Worm (Caenorhabditis elegans): Measurements from ENCODE around the gene D2007.1.

DNA sequence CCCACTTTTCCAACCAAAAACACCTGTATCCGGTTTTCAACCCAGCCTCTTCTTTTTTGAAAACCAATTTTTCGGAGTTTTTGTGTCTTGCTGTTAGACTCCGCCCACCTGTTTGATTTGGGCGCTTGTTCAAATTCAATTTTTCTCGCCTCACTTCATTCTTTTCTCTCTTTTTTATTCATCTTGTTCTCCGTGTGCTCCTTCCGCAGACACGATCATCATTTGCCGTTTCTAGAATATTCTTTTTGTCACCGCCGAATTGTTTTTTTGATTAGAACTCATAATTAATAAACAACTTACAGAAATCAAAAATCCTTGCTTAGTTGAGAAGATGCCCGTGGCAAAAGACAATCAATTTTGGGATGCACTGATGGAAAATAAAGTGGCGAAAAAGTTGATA, 23.7 kb downstream of the D2007.1 start, which contains the start of gene C50C3.5:
- TF ChIP-seq dao-5 (tag; optimal IDR thresholded peaks at IDR 0.05), result no peak
- no peak for TF ChIP-seq W03F9.2 (tag; optimal IDR thresholded peaks at IDR 0.05)

Measured in whole organism, L4/young adult.